Worm (Caenorhabditis elegans) whole organism, L3 larva: ENCODE data around the gene ddo-2.

ENCODE experiments used
- aly-2 ChIP-seq: fragments of 150-350 bp; optimal IDR thresholded peaks from 2 replicates; lab custom pipeline; 2014; ENCODE audit warnings: missing biosample characterization, missing genetic modification characterization
- ama-1 ChIP-seq: fragments of 150-350 bp; optimal IDR thresholded peaks from 2 replicates; lab custom pipeline; 2018
- egl-27 ChIP-seq: sonication (generic microtip); optimal IDR thresholded peaks from 4 replicates; lab custom pipeline; 2017; ENCODE audit warnings: missing biosample characterization, missing genetic modification reagents, missing genetic modification characterization
- elt-1 ChIP-seq: fragments of 150-350 bp; optimal IDR thresholded peaks from 2 replicates; lab custom pipeline; 2014; ENCODE audit warnings: missing biosample characterization, missing genetic modification characterization
- fkh-10 ChIP-seq: sonication (generic microtip); optimal IDR thresholded peaks from 2 replicates; lab custom pipeline; 2017; ENCODE audit warnings: missing biosample characterization, missing genetic modification reagents, missing genetic modification characterization
- nfya-1 ChIP-seq: sonication (generic microtip); optimal IDR thresholded peaks from 2 replicates; lab custom pipeline; 2017; ENCODE audit warnings: missing genetic modification characterization, mild to moderate bottlenecking, missing compliant biosample characterization, antibody characterized with exemption, moderate library complexity; ENCODE audit not compliant: insufficient read depth
- nhr-11 ChIP-seq: fragments of 150-350 bp; optimal IDR thresholded peaks from 2 replicates; lab custom pipeline; 2014; ENCODE audit warnings: missing biosample characterization, missing genetic modification characterization
- nhr-28 ChIP-seq: fragments of 150-350 bp; optimal IDR thresholded peaks from 2 replicates; lab custom pipeline; 2014; ENCODE audit warnings: missing biosample characterization, missing genetic modification characterization
- pqm-1 ChIP-seq: fragments of 150-350 bp; optimal IDR thresholded peaks from 2 replicates; lab custom pipeline; 2017; ENCODE audit warnings: missing biosample characterization, missing genetic modification characterization, inconsistent platforms
- zag-1 ChIP-seq: fragments of 150-350 bp; optimal IDR thresholded peaks from 2 replicates; lab custom pipeline; 2014; ENCODE audit warnings: missing biosample characterization, missing genetic modification characterization

ce11 chrV:7465509-7465908 lies 30.0 kb upstream of the ddo-2 start, which contains the start of gene F25E5.1:
- TF ChIP-seq nhr-28 (tag; lab: Kevin White, UChicago) (no peak), zag-1 (tag; lab: Kevin White, UChicago) (no peak), elt-1 (tag; lab: Kevin White, UChicago) (no peak), pqm-1 (tag; lab: Kevin White, UChicago) (peak; percentile 39), nfya-1 (tag; lab: Kevin White, UChicago) (peak; percentile 71), fkh-10 (GFP tag; lab: Kevin White, UChicago) (no peak), nhr-11 (tag; lab: Kevin White, UChicago) (no peak), aly-2 (tag; lab: Kevin White, UChicago) (no peak), egl-27 (tag; lab: Kevin White, UChicago) (no peak), ama-1 (no peak)
